Worm (Caenorhabditis elegans) whole organism, L4 larva: ENCODE results near the gene C54F6.15.
A peak's percentile ranks its signal among the peaks of the same experiment; 100 is the strongest.

Experiments used
- D1046.2 ChIP-seq: fragments of 200-800 bp; sonication (Bioruptor generic); IDR thresholded peaks from 2 replicates; pipeline ENCODE4 v1.3.6; 2022; ENCODE audit warnings: missing genetic modification characterization, missing compliant biosample characterization
- F37D6.2 ChIP-seq: sonication (generic microtip); optimal IDR thresholded peaks from 2 replicates; lab custom pipeline; 2016; ENCODE audit warnings: mild to moderate bottlenecking, missing genetic modification characterization, missing compliant biosample characterization
- F49E8.2 ChIP-seq: sonication (generic microtip); optimal IDR thresholded peaks from 2 replicates; lab custom pipeline; 2016; ENCODE audit warnings: missing compliant biosample characterization, mild to moderate bottlenecking, missing genetic modification characterization, borderline replicate concordance
- T20F7.1 ChIP-seq: fragments of 200-800 bp; sonication (Bioruptor generic); optimal IDR thresholded peaks from 2 replicates; lab custom pipeline; 2018; ENCODE audit warnings: mild to moderate bottlenecking, missing genetic modification characterization, missing compliant biosample characterization
- T26A8.4 ChIP-seq: fragments of 200-800 bp; sonication (Bioruptor generic); IDR thresholded peaks from 2 replicates; pipeline ENCODE4 v1.3.6; 2022; ENCODE audit warnings: missing genetic modification characterization, missing compliant biosample characterization
- Y5F2A.4 ChIP-seq: fragments of 200-800 bp; sonication (Bioruptor generic); optimal IDR thresholded peaks from 2 replicates; lab custom pipeline; 2018; ENCODE audit warnings: mild to moderate bottlenecking, missing genetic modification characterization, missing compliant biosample characterization
- Y75B8A.6 ChIP-seq: fragments of 200-800 bp; sonication (Bioruptor generic); IDR thresholded peaks from 2 replicates; pipeline ENCODE4 v1.3.6; 2022; ENCODE audit warnings: missing genetic modification reagents, missing genetic modification characterization, missing compliant biosample characterization
- ceh-20 ChIP-seq: fragments of 200-800 bp; sonication (Bioruptor generic); IDR thresholded peaks from 2 replicates; pipeline ENCODE4 v1.3.6; 2022; ENCODE audit warnings: missing genetic modification reagents, missing genetic modification characterization, missing compliant biosample characterization
- ceh-28 ChIP-seq: fragments of 150-350 bp; optimal IDR thresholded peaks from 2 replicates; lab custom pipeline; 2014; ENCODE audit warnings: missing biosample characterization, missing genetic modification reagents, missing genetic modification characterization
- ceh-32 ChIP-seq: sonication (generic microtip); optimal IDR thresholded peaks from 2 replicates; lab custom pipeline; 2016; ENCODE audit warnings: mild to moderate bottlenecking, missing genetic modification characterization, missing compliant biosample characterization; ENCODE audit not compliant: poor library complexity
- ceh-44 ChIP-seq: fragments of 200-800 bp; sonication (Bioruptor generic); IDR thresholded peaks from 2 replicates; pipeline ENCODE4 v1.3.6; 2022; ENCODE audit warnings: missing genetic modification reagents, missing genetic modification characterization, missing compliant biosample characterization
- cey-2 ChIP-seq: sonication (generic microtip); optimal IDR thresholded peaks from 3 replicates; lab custom pipeline; 2017; ENCODE audit warnings: missing genetic modification characterization, mild to moderate bottlenecking, missing compliant biosample characterization, antibody characterized with exemption, borderline replicate concordance; ENCODE audit not compliant: insufficient read depth
- ctbp-1 ChIP-seq: fragments of 200-800 bp; sonication (Bioruptor generic); IDR thresholded peaks from 2 replicates; pipeline ENCODE4 v1.3.6; 2022; ENCODE audit warnings: missing genetic modification reagents, missing genetic modification characterization, missing compliant biosample characterization
- daf-16 ChIP-seq, 3 experiments: sonication (generic microtip); optimal IDR thresholded peaks; 2 replicates each; lab custom pipeline; 2016 to 2017; ENCODE audit warnings: missing genetic modification characterization in 3 of 3, missing genetic modification reagents in 3 of 3, mild to moderate bottlenecking in 2 of 3, missing compliant biosample characterization in 2 of 3, missing biosample characterization in 1 of 3, moderate library complexity in 1 of 3
- dmd-9 ChIP-seq: fragments of 200-800 bp; sonication (Bioruptor generic); IDR thresholded peaks from 2 replicates; pipeline ENCODE4 v1.3.6; 2022; ENCODE audit warnings: missing genetic modification reagents, missing genetic modification characterization, missing compliant biosample characterization
- dve-1 ChIP-seq: sonication (generic microtip); optimal IDR thresholded peaks from 2 replicates; lab custom pipeline; 2017; ENCODE audit warnings: antibody characterized with exemption, mild to moderate bottlenecking, missing genetic modification characterization, missing compliant biosample characterization; ENCODE audit not compliant: insufficient read depth
- egl-43 ChIP-seq: fragments of 200-800 bp; sonication (Bioruptor generic); IDR thresholded peaks from 2 replicates; pipeline ENCODE4 v1.3.6; 2022; ENCODE audit warnings: missing genetic modification reagents, missing genetic modification characterization, missing compliant biosample characterization
- fos-1 ChIP-seq: fragments of 150-350 bp; optimal IDR thresholded peaks from 2 replicates; lab custom pipeline; 2014; ENCODE audit warnings: missing biosample characterization, missing genetic modification characterization
- hlh-11 ChIP-seq: fragments of 200-800 bp; sonication (Bioruptor generic); optimal IDR thresholded peaks from 2 replicates; lab custom pipeline; 2018; ENCODE audit warnings: mild to moderate bottlenecking, missing genetic modification characterization, missing compliant biosample characterization
- hlh-30 ChIP-seq: sonication (generic microtip); optimal IDR thresholded peaks from 2 replicates; lab custom pipeline; 2017; ENCODE audit warnings: antibody characterized with exemption, mild to moderate bottlenecking, missing genetic modification characterization, missing compliant biosample characterization; ENCODE audit not compliant: insufficient read depth
- hmg-1.1 ChIP-seq: fragments of 200-800 bp; sonication (Bioruptor generic); IDR thresholded peaks from 2 replicates; pipeline ENCODE4 v1.3.6; 2022; ENCODE audit warnings: missing genetic modification reagents, missing genetic modification characterization, missing compliant biosample characterization
- lin-38 ChIP-seq: fragments of 200-800 bp; sonication (Bioruptor generic); IDR thresholded peaks from 2 replicates; pipeline ENCODE4 v1.3.6; 2022; ENCODE audit warnings: missing genetic modification reagents, missing genetic modification characterization, missing compliant biosample characterization
- madf-5 ChIP-seq, 2 experiments: fragments of 200-800 bp; sonication (Bioruptor generic); IDR thresholded peaks; 2 replicates each; pipeline ENCODE4 v1.3.6; 2022; ENCODE audit warnings: missing compliant biosample characterization in 2 of 2, missing genetic modification characterization in 2 of 2
- madf-9 ChIP-seq: fragments of 200-800 bp; sonication (Bioruptor generic); conservative IDR thresholded peaks from 2 replicates; pipeline ENCODE4 v1.3.6; 2022; ENCODE audit warnings: missing genetic modification reagents, missing genetic modification characterization, missing compliant biosample characterization
- mep-1 ChIP-seq: fragments of 150-350 bp; sonication (generic microtip); optimal IDR thresholded peaks from 3 replicates; lab custom pipeline; 2014; ENCODE audit warnings: missing biosample characterization, missing genetic modification characterization
- mxl-2 ChIP-seq: fragments of 200-800 bp; sonication (Bioruptor generic); conservative IDR thresholded peaks from 2 replicates; pipeline ENCODE4 v1.3.6; 2022; ENCODE audit warnings: missing genetic modification reagents, missing genetic modification characterization, missing compliant biosample characterization
- nhr-102 ChIP-seq: sonication (generic microtip); optimal IDR thresholded peaks from 2 replicates; lab custom pipeline; 2016; ENCODE audit warnings: mild to moderate bottlenecking, missing genetic modification characterization, moderate library complexity, missing compliant biosample characterization
- nhr-11 ChIP-seq: fragments of 150-350 bp; optimal IDR thresholded peaks from 2 replicates; lab custom pipeline; 2014; ENCODE audit warnings: missing biosample characterization, missing genetic modification characterization
- nhr-111 ChIP-seq: fragments of 200-800 bp; sonication (Bioruptor generic); optimal IDR thresholded peaks from 2 replicates; lab custom pipeline; 2018; ENCODE audit warnings: mild to moderate bottlenecking, missing genetic modification characterization, missing compliant biosample characterization
- nhr-237 ChIP-seq: sonication (generic microtip); optimal IDR thresholded peaks from 2 replicates; lab custom pipeline; 2017; ENCODE audit warnings: missing biosample characterization, missing genetic modification characterization
- nhr-25 ChIP-seq: sonication (generic microtip); optimal IDR thresholded peaks from 2 replicates; lab custom pipeline; 2017; ENCODE audit warnings: missing genetic modification characterization, mild to moderate bottlenecking, missing compliant biosample characterization, antibody characterized with exemption, moderate library complexity, borderline replicate concordance; ENCODE audit not compliant: insufficient read depth
- nhr-28 ChIP-seq: fragments of 150-350 bp; optimal IDR thresholded peaks from 2 replicates; lab custom pipeline; 2014; ENCODE audit warnings: missing biosample characterization, missing genetic modification characterization
- nhr-48 ChIP-seq: sonication (generic microtip); optimal IDR thresholded peaks from 2 replicates; lab custom pipeline; 2016; ENCODE audit warnings: mild to moderate bottlenecking, missing genetic modification characterization, missing compliant biosample characterization
- nhr-76 ChIP-seq: fragments of 150-350 bp; optimal IDR thresholded peaks from 2 replicates; lab custom pipeline; 2014; ENCODE audit warnings: missing biosample characterization, missing genetic modification characterization
- nhr-77 ChIP-seq: fragments of 150-350 bp; optimal IDR thresholded peaks from 2 replicates; lab custom pipeline; 2014; ENCODE audit warnings: missing biosample characterization, missing genetic modification characterization
- pqm-1 ChIP-seq: sonication (generic microtip); optimal IDR thresholded peaks from 2 replicates; lab custom pipeline; 2017; ENCODE audit warnings: missing biosample characterization, missing genetic modification characterization
- saeg-2 ChIP-seq: fragments of 200-800 bp; sonication (Bioruptor generic); IDR thresholded peaks from 2 replicates; pipeline ENCODE4 v1.3.6; 2022; ENCODE audit warnings: missing genetic modification reagents, missing genetic modification characterization, missing compliant biosample characterization
- tag-97 ChIP-seq: fragments of 200-800 bp; sonication (Bioruptor generic); IDR thresholded peaks from 2 replicates; pipeline ENCODE4 v1.3.6; 2022; ENCODE audit warnings: missing genetic modification characterization, missing compliant biosample characterization
- unc-130 ChIP-seq: sonication (generic microtip); optimal IDR thresholded peaks from 2 replicates; lab custom pipeline; 2016; ENCODE audit warnings: missing genetic modification reagents, missing genetic modification characterization, missing compliant biosample characterization
- unc-39 ChIP-seq: sonication (generic microtip); optimal IDR thresholded peaks from 2 replicates; lab custom pipeline; 2017; ENCODE audit warnings: missing biosample characterization, missing genetic modification characterization
- zag-1 ChIP-seq: fragments of 150-350 bp; optimal IDR thresholded peaks from 2 replicates; lab custom pipeline; 2014; ENCODE audit warnings: missing biosample characterization, missing genetic modification characterization
- ztf-11 ChIP-seq: fragments of 150-350 bp; optimal IDR thresholded peaks from 2 replicates; lab custom pipeline; 2014; ENCODE audit warnings: missing biosample characterization, missing genetic modification characterization
- ztf-7 ChIP-seq: fragments of 150-350 bp; optimal IDR thresholded peaks from 2 replicates; lab custom pipeline; 2014; ENCODE audit warnings: missing biosample characterization, missing genetic modification characterization

C54F6.15 gene

ce11 chrV:7521304-7521703, 875 bp downstream of the C54F6.15 start:
- TF ChIP-seq ctbp-1 (no peak), unc-39 (tag; lab: Kevin White, UChicago) (no peak), ceh-32 (tag; lab: Kevin White, UChicago) (no peak), lin-38 (GFP tag; lab: Robert Waterston, UW) (no peak), dve-1 (tag; lab: Kevin White, UChicago) (no peak), Y75B8A.6 (GFP tag; lab: Robert Waterston, UW) (no peak), tag-97 (GFP tag; lab: Robert Waterston, UW) (no peak), nhr-28 (peak; percentile 41), Y5F2A.4 (GFP tag; lab: Kevin White, UChicago) (no peak), madf-5 (GFP tag; IDR thresholded peaks at IDR 0.05; lab: Robert Waterston, UW) (no peak), nhr-76 (no peak), D1046.2 (no peak), T26A8.4 (GFP tag; lab: Robert Waterston, UW) (no peak), ceh-44 (GFP tag; lab: Robert Waterston, UW) (no peak), dmd-9 (GFP tag; lab: Robert Waterston, UW) (no peak), nhr-11 (tag; lab: Kevin White, UChicago) (no peak), nhr-48 (peak; percentile 19), hlh-11 (no peak), T20F7.1 (GFP tag; lab: Kevin White, UChicago) (no peak), madf-9 (GFP tag; lab: Robert Waterston, UW) (no peak), mep-1 (tag; lab: Kevin White, UChicago) (no peak), daf-16 (GFP tag; optimal IDR thresholded peaks at IDR 0.05; lab: Kevin White, UChicago) (no peak), daf-16 (tag; optimal IDR thresholded peaks at IDR 0.05; lab: Kevin White, UChicago) (peak; percentile 94), ceh-20 (GFP tag; lab: Robert Waterston, UW) (no peak), mxl-2 (GFP tag; lab: Robert Waterston, UW) (no peak), nhr-77 (tag; lab: Kevin White, UChicago) (peak; percentile 22), ztf-11 (tag; lab: Kevin White, UChicago) (no peak), nhr-237 (no peak), fos-1 (no peak), unc-130 (GFP tag; lab: Kevin White, UChicago) (no peak), hmg-1.1 (GFP tag; lab: Robert Waterston, UW) (no peak), nhr-25 (tag; lab: Kevin White, UChicago) (no peak), pqm-1 (tag; lab: Kevin White, UChicago) (peak; percentile 58)

ce11 chrV:7520077-7520476, 2.1 kb downstream of the C54F6.15 start, which contains the start of gene srb-19:
Gene srb-19, minus strand, starts transcription at chrV:7520177.
- TF ChIP-seq ztf-7 (tag; lab: Kevin White, UChicago), result no peak
- no peak for TF ChIP-seq tag-97 (GFP tag; lab: Robert Waterston, UW)
- no peak for TF ChIP-seq nhr-102 (tag; lab: Kevin White, UChicago)

- TF ChIP-seq F37D6.2 (tag; lab: Kevin White, UChicago) (no peak), egl-43 (no peak), hlh-30 (tag; lab: Kevin White, UChicago) (no peak), zag-1 (no peak), saeg-2 (no peak), mep-1 (tag; lab: Kevin White, UChicago) (no peak), nhr-111 (GFP tag; lab: Kevin White, UChicago) (no peak), F49E8.2 (no peak), ceh-28 (tag; lab: Kevin White, UChicago) (no peak), cey-2 (no peak), dmd-9 (GFP tag; lab: Robert Waterston, UW) (no peak), ceh-20 (GFP tag; lab: Robert Waterston, UW) (no peak)
These were observed 7.2 kb downstream of the C54F6.15 start, which contains the start of gene srb-18 for ce11 chrV:7514939-7515338. Gene srb-18, plus strand, starts transcription at chrV:7515239.
